Fruit fly (Drosophila melanogaster) S2 (cell line): ENCODE measurements around the gene Psf2.
A peak's percentile ranks its signal among the peaks of the same experiment; 100 is the strongest.

ENCODE experiments used
- CG8478 ChIP-seq: fragments of >200 bp; optimal IDR thresholded peaks from 2 replicates; lab custom pipeline; 2018
- CTCF ChIP-seq, 2 experiments: fragments of >200 bp; optimal IDR thresholded peaks; 2 replicates each; lab custom pipeline; 2018

Psf2 gene

DNA sequence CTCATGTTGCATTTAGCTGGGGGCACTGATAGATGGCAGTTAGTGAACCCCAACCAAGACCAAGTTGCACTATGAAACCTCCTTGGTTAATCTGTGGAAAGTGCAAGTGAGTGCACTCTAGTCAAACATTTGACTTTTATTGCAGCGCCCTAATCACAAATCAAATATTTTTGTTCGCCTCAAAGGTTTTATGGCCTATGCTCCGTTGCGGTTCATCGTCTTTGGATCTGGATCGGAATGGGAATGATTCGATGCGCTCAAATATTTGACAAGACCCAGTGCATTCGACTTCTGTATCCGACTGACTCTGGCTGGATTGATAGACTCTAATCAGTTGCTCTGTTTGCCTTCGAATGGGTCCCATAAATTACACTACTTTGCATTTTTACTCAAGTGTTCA, 22.2 kb downstream of the Psf2 start:
- TF ChIP-seq CG8478 (no peak), CTCF (optimal IDR thresholded peaks at IDR 0.05; lab: Kevin White, UChicago) (no peak)

DNA sequence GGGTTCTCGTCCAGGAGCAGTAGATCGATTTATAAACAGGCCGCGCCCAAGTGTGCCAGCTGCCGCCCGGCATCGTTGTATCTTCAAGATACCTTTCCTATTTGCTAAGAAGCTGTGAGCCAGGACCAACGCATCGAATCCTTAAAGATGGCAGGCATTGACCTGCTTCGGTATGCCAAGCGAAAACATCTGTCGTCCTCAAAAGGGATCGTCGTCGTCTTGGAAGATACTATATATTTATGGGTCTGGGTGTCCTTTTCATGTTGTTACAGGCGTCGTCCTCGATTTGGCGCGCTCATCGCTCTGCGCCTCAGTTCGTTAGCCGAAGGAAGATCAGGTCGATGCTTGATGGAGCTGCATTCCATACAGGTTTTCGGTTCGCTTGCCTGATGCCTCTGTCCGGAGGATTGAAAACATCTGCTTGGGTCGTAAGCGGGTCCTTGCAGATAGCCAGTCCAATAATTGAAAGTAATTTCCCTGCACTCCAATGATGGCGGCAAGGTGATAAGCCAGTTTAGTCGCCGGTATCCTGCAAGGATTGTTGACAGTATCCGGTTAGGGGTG, 23.4 kb downstream of the Psf2 start:
- no peak for TF ChIP-seq CG8478
- no peak for TF ChIP-seq CTCF (optimal IDR thresholded peaks at IDR 0.05; lab: Kevin White, UChicago)

- TF ChIP-seq CTCF (optimal IDR thresholded peaks at IDR 0.05; lab: Kevin White, UChicago) (no peak), CG8478 (no peak)
These were observed 25.6 kb downstream of the Psf2 start, which contains the start of gene Traf4 for dm6 chr2L:4361438-4361975. Gene Traf4 (plus strand): TSS chr2L:4361925.

DNA sequence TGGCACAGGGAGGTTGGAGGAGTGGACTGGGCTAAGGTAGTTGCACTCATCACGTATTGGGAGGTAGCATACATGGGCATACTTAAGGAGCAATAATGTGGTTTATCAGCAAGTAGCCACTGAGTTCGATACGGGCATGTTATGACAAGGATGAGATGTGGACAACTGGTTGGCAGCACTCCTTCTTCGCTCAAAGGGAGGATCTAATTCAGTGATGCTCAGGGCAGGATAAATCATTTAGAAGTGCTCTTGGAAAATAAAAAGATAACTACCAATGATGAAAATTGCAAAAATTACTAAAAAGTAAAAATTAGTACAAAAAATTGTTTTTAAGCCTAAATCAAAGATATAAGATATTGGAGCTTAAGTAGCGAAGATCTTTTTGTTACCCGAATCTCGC, 26.3 kb downstream of the Psf2 start:
- no peak for TF ChIP-seq CTCF (optimal IDR thresholded peaks at IDR 0.05; lab: Kevin White, UChicago)
- TF ChIP-seq CG8478 = no peak

DNA sequence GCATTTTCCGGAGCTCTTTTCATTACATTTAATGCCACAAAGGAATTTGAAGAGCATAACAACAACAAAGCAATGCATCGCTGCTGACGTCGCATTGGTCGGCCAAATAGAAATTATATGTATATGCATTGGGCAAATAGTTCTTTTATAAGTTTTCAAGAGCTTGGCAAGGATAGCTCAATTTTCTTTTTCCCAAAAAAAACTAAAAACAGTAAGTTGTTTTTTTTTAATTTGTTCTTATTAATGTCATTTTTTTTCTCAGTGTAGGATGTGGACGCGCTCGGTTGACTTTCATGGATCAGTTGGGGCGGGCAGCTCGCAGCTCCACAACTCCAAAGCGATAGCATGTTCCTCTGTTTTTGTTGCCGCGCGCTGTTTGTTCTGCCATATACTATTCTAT, 28.0 kb downstream of the Psf2 start:
- no peak for TF ChIP-seq CG8478

DNA sequence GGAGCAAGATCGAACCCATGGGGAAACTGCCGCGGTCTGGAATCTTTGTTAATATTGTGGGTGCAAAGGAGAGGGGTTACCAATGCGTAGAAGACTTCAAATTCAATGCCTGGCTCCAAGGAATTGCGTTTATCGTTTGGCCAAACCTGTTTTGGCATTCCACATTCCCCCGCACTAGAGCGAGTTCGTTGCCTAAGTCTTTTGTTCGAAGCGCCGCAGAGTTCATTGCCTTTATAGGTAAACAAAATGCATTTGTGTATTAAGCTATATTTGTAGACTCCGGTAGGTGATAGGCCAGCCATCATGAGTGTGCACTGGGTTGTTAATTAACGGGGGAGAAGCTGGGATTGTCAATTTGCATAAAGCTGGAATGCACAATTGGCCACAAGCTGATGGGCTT, 32.1 kb downstream of the Psf2 start:
- TF ChIP-seq CTCF (optimal IDR thresholded peaks at IDR 0.05; lab: Kevin White, UChicago) = no peak
- no peak for TF ChIP-seq CG8478

dm6 chr2L:4352675-4353074, 34.5 kb downstream of the Psf2 start, which contains the start of gene CG15429:
Gene CG15429 (plus strand): TSS chr2L:4352975.
- no peak for TF ChIP-seq CTCF (optimal IDR thresholded peaks at IDR 0.05; lab: Kevin White, UChicago)
- TF ChIP-seq CG8478 = no peak

dm6 chr2L:4350683-4351324, 36.4 kb downstream of the Psf2 start:
- TF ChIP-seq CTCF (optimal IDR thresholded peaks at IDR 0.05; lab: Kevin White, UChicago) = no peak
- no peak for TF ChIP-seq CG8478

DNA sequence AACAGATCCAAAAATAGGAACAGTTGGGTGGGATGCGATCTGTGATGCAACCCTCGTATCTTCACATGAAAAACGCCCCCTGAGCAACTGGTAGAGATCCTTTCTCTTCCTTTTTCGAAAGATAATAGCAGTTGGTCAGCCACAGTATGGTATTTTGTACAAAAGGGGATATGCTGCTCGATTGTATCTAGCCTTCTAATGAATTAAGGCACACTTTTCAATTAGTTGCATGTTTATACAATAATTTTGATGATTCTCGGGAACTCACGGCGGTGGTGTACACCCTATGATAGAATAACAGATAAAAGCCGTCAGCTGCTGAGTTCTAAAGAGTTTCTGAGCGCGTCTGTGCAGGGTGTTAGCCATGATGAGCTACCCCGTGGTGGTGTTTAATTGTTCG, 37.5 kb downstream of the Psf2 start:
- no peak for TF ChIP-seq CTCF (optimal IDR thresholded peaks at IDR 0.05; lab: Kevin White, UChicago)
- TF ChIP-seq CG8478 = no peak

dm6 chr2L:4348545-4348944, 38.6 kb downstream of the Psf2 start:
- TF ChIP-seq CG8478 (no peak), CTCF (optimal IDR thresholded peaks at IDR 0.05; lab: Kevin White, UChicago) (no peak)

DNA sequence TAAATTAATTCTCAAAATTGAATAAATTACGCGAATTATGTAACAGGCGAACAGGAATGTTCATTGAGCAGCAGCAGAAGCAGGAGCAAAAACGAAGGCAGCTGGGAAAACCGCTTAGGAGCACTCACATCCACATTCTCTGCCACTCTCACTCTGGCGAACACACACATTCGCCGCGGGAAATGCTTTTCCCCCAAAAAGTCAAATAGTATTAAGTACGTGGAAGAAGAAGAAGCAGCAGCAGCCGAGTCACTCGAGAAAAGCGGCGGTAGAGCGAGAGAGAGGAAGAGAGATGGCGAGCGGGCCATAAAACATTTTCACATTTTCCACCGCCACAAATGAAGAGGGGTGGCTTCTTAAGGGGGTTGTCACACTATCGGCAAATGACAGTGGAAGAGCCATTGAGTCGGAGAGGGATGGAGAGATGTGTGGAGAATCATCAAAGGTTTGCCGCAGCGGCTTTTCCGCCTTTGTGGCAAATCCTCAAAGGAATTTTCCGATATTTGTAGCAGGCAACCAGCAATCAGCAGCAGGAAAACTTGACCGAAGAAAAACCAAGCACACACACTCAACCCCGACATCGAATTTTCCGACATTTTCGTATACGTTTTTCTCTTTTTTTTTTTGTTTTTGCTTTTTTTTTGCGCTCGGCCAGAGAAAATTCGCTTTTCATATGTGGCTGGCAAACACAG, 40.4 kb downstream of the Psf2 start:
- TF ChIP-seq CG8478 (no peak), CTCF (optimal IDR thresholded peaks at IDR 0.05; lab: Kevin White, UChicago) (no peak)

- TF ChIP-seq CG8478 (no peak), CTCF (optimal IDR thresholded peaks at IDR 0.05; lab: Kevin White, UChicago) (peak; percentile 87 to 95)
These were observed 41.5 kb downstream of the Psf2 start for dm6 chr2L:4345569-4346131.

- TF ChIP-seq CTCF (optimal IDR thresholded peaks at IDR 0.05; lab: Kevin White, UChicago) (no peak), CG8478 (no peak)
These were observed 47.1 kb downstream of the Psf2 start for dm6 chr2L:4339780-4340694.
